Worm (Caenorhabditis elegans) whole organism, mixed stage, embryonic: ENCODE data around the gene lip-1.
A peak's percentile ranks its signal among the peaks of the same experiment; 100 is the strongest.

ENCODE experiments used
- M03D4.4 ChIP-seq: sonication (generic microtip); optimal IDR thresholded peaks from 2 replicates; lab custom pipeline; 2017; ENCODE audit warnings: mild to moderate bottlenecking, missing genetic modification characterization, missing compliant biosample characterization
- bed-3 ChIP-seq: fragments of 200-800 bp; sonication (Bioruptor generic); optimal IDR thresholded peaks from 3 replicates; lab custom pipeline; 2018; ENCODE audit warnings: mild to moderate bottlenecking, missing genetic modification characterization, moderate library complexity, missing compliant biosample characterization
- blmp-1 ChIP-seq: fragments of 150-350 bp; optimal IDR thresholded peaks from 2 replicates; lab custom pipeline; 2014; ENCODE audit warnings: missing biosample characterization, missing genetic modification characterization
- ceh-39 ChIP-seq: fragments of 150-350 bp; optimal IDR thresholded peaks from 2 replicates; lab custom pipeline; 2014; ENCODE audit warnings: missing biosample characterization, missing genetic modification characterization
- ceh-43 ChIP-seq: fragments of 200-800 bp; sonication (Bioruptor generic); optimal IDR thresholded peaks from 2 replicates; lab custom pipeline; 2018; ENCODE audit warnings: mild to moderate bottlenecking, missing genetic modification characterization, moderate library complexity, missing compliant biosample characterization
- ceh-83 ChIP-seq: fragments of 200-800 bp; sonication (Bioruptor generic); optimal IDR thresholded peaks from 2 replicates; lab custom pipeline; 2018; ENCODE audit warnings: mild to moderate bottlenecking, missing genetic modification characterization, missing compliant biosample characterization
- ces-1 ChIP-seq: fragments of 150-350 bp; optimal IDR thresholded peaks from 2 replicates; lab custom pipeline; 2014; ENCODE audit warnings: missing biosample characterization, missing genetic modification reagents, missing genetic modification characterization
- cnd-1 ChIP-seq: fragments of 200-800 bp; sonication (Bioruptor generic); optimal IDR thresholded peaks from 2 replicates; lab custom pipeline; 2018; ENCODE audit warnings: mild to moderate bottlenecking, missing genetic modification characterization, missing compliant biosample characterization
- drap-1 ChIP-seq: fragments of 200-800 bp; sonication (Bioruptor generic); optimal IDR thresholded peaks from 3 replicates; lab custom pipeline; 2018; ENCODE audit warnings: mild to moderate bottlenecking, missing genetic modification characterization, missing compliant biosample characterization
- elt-1 ChIP-seq: sonication (generic microtip); optimal IDR thresholded peaks from 2 replicates; lab custom pipeline; 2017; ENCODE audit warnings: missing genetic modification characterization, mild to moderate bottlenecking, missing compliant biosample characterization, antibody characterized with exemption, moderate library complexity, borderline replicate concordance; ENCODE audit not compliant: insufficient read depth
- elt-3 ChIP-seq: fragments of 150-350 bp; optimal IDR thresholded peaks from 2 replicates; lab custom pipeline; 2014; ENCODE audit warnings: missing biosample characterization, missing genetic modification characterization
- flh-1 ChIP-seq: fragments of 200-800 bp; sonication (Bioruptor generic); optimal IDR thresholded peaks from 2 replicates; lab custom pipeline; 2018; ENCODE audit warnings: mild to moderate bottlenecking, missing genetic modification characterization, moderate library complexity, missing compliant biosample characterization
- ham-2 ChIP-seq: fragments of 200-800 bp; sonication (Bioruptor generic); optimal IDR thresholded peaks from 2 replicates; lab custom pipeline; 2018; ENCODE audit warnings: mild to moderate bottlenecking, missing genetic modification characterization, missing compliant biosample characterization
- hlh-1 ChIP-seq: fragments of 150-350 bp; optimal IDR thresholded peaks from 2 replicates; lab custom pipeline; 2014; ENCODE audit warnings: missing biosample characterization, missing genetic modification reagents, missing genetic modification characterization
- lin-13 ChIP-seq: fragments of 150-350 bp; optimal IDR thresholded peaks from 2 replicates; lab custom pipeline; 2014; ENCODE audit warnings: missing biosample characterization, missing genetic modification characterization
- lin-32 ChIP-seq: fragments of 200-800 bp; sonication (Bioruptor generic); optimal IDR thresholded peaks from 2 replicates; lab custom pipeline; 2018; ENCODE audit warnings: mild to moderate bottlenecking, missing genetic modification characterization, missing compliant biosample characterization
- lsy-2 ChIP-seq: fragments of 150-350 bp; optimal IDR thresholded peaks from 2 replicates; lab custom pipeline; 2014; ENCODE audit warnings: missing biosample characterization, missing genetic modification characterization
- mab-5 ChIP-seq: fragments of 150-350 bp; optimal IDR thresholded peaks from 2 replicates; lab custom pipeline; 2014; ENCODE audit warnings: missing biosample characterization, missing genetic modification characterization
- mep-1 ChIP-seq: fragments of 150-350 bp; optimal IDR thresholded peaks from 2 replicates; lab custom pipeline; 2017; ENCODE audit warnings: missing biosample characterization, missing genetic modification reagents, missing genetic modification characterization, inconsistent platforms
- mls-2 ChIP-seq: sonication (generic microtip); optimal IDR thresholded peaks from 2 replicates; lab custom pipeline; 2016; ENCODE audit warnings: mild to moderate bottlenecking, missing genetic modification characterization, moderate library complexity, missing compliant biosample characterization
- nhr-12 ChIP-seq: fragments of 150-350 bp; optimal IDR thresholded peaks from 2 replicates; lab custom pipeline; 2014; ENCODE audit warnings: missing biosample characterization, missing genetic modification characterization
- nhr-2 ChIP-seq: fragments of 150-350 bp; optimal IDR thresholded peaks from 2 replicates; lab custom pipeline; 2014; ENCODE audit warnings: missing biosample characterization, missing genetic modification characterization
- nhr-237 ChIP-seq: fragments of 150-350 bp; optimal IDR thresholded peaks from 2 replicates; lab custom pipeline; 2014; ENCODE audit warnings: missing biosample characterization, missing genetic modification characterization
- nhr-28 ChIP-seq: fragments of 150-350 bp; optimal IDR thresholded peaks from 2 replicates; lab custom pipeline; 2014; ENCODE audit warnings: missing biosample characterization, missing genetic modification characterization
- nhr-76 ChIP-seq: sonication (generic microtip); optimal IDR thresholded peaks from 2 replicates; lab custom pipeline; 2017; ENCODE audit warnings: missing biosample characterization, missing genetic modification characterization
- pha-4 ChIP-seq: fragments of 150-350 bp; optimal IDR thresholded peaks from 2 replicates; lab custom pipeline; 2018; ENCODE audit warnings: missing biosample characterization, missing genetic modification reagents, missing genetic modification characterization
- sem-2 ChIP-seq: fragments of 200-800 bp; sonication (Bioruptor generic); optimal IDR thresholded peaks from 2 replicates; lab custom pipeline; 2018; ENCODE audit warnings: mild to moderate bottlenecking, missing genetic modification characterization, missing compliant biosample characterization
- snpc-4 ChIP-seq: fragments of 150-350 bp; optimal IDR thresholded peaks from 2 replicates; lab custom pipeline; 2014; ENCODE audit warnings: missing biosample characterization, missing genetic modification characterization
- sptf-1 ChIP-seq: sonication (generic microtip); optimal IDR thresholded peaks from 2 replicates; lab custom pipeline; 2017; ENCODE audit warnings: mild to moderate bottlenecking, missing genetic modification characterization, moderate library complexity, missing compliant biosample characterization
- tbx-8 ChIP-seq: fragments of 200-800 bp; sonication (Bioruptor generic); optimal IDR thresholded peaks from 2 replicates; lab custom pipeline; 2018; ENCODE audit warnings: mild to moderate bottlenecking, missing genetic modification characterization, moderate library complexity, missing compliant biosample characterization
- unc-120 ChIP-seq: sonication (generic microtip); optimal IDR thresholded peaks from 2 replicates; lab custom pipeline; 2017; ENCODE audit warnings: missing genetic modification characterization, missing compliant biosample characterization; ENCODE audit not compliant: poor library complexity, severe bottlenecking
- unc-39 ChIP-seq: fragments of 150-350 bp; optimal IDR thresholded peaks from 2 replicates; lab custom pipeline; 2014; ENCODE audit warnings: missing biosample characterization, missing genetic modification characterization
- unc-62 ChIP-seq: fragments of 150-350 bp; optimal IDR thresholded peaks from 2 replicates; lab custom pipeline; 2014; ENCODE audit warnings: missing biosample characterization, missing genetic modification reagents, missing genetic modification characterization
- zip-8 ChIP-seq: fragments of 150-350 bp; optimal IDR thresholded peaks from 2 replicates; lab custom pipeline; 2014; ENCODE audit warnings: missing biosample characterization, missing genetic modification characterization
- ztf-11 ChIP-seq: fragments of 150-350 bp; optimal IDR thresholded peaks from 2 replicates; lab custom pipeline; 2014; ENCODE audit warnings: missing biosample characterization, missing genetic modification characterization

The lip-1 gene

ce11 chrIV:6806475-6807063, 36.2 kb upstream of the lip-1 start, which contains the start of gene C17H12.10:
Gene C17H12.10 (plus strand): TSS chrIV:6806799.
- TF ChIP-seq cnd-1 (tag; lab: Kevin White, UChicago) (no peak), ces-1 (GFP tag; lab: Kevin White, UChicago) (peak; percentile 84), drap-1 (GFP tag; lab: Kevin White, UChicago) (no peak)

- TF ChIP-seq ceh-83 (GFP tag; lab: Kevin White, UChicago) (no peak), nhr-237 (tag; lab: Kevin White, UChicago) (no peak), ces-1 (GFP tag; lab: Kevin White, UChicago) (peak; percentile 63), lin-32 (GFP tag; lab: Kevin White, UChicago) (no peak), flh-1 (GFP tag; lab: Kevin White, UChicago) (no peak), drap-1 (GFP tag; lab: Kevin White, UChicago) (peak; percentile 27), sem-2 (GFP tag; lab: Kevin White, UChicago) (no peak), M03D4.4 (no peak), nhr-28 (no peak), mls-2 (tag; lab: Kevin White, UChicago) (no peak), tbx-8 (GFP tag; lab: Kevin White, UChicago) (no peak), mab-5 (tag; lab: Kevin White, UChicago) (no peak), ham-2 (GFP tag; lab: Kevin White, UChicago) (peak; percentile 54), ceh-43 (no peak), elt-1 (no peak), nhr-12 (tag; lab: Kevin White, UChicago) (no peak), unc-62 (GFP tag; lab: Kevin White, UChicago) (no peak), unc-39 (tag; lab: Kevin White, UChicago) (no peak), elt-3 (tag; lab: Kevin White, UChicago) (no peak), sptf-1 (peak; percentile 6), snpc-4 (tag; lab: Kevin White, UChicago) (no peak), mep-1 (peak; percentile 20), nhr-2 (tag; lab: Kevin White, UChicago) (no peak), ceh-39 (tag; lab: Kevin White, UChicago) (no peak), nhr-76 (no peak), unc-120 (tag; lab: Kevin White, UChicago) (no peak), cnd-1 (tag; lab: Kevin White, UChicago) (no peak), blmp-1 (tag; lab: Kevin White, UChicago) (no peak), ztf-11 (tag; lab: Kevin White, UChicago) (no peak), zip-8 (tag; lab: Kevin White, UChicago) (no peak), pha-4 (tag; lab: Kevin White, UChicago) (no peak), hlh-1 (no peak), lin-13 (no peak), bed-3 (GFP tag; lab: Kevin White, UChicago) (no peak), lsy-2 (no peak)
These were observed 33.0 kb upstream of the lip-1 start for ce11 chrIV:6809756-6810155.

- TF ChIP-seq elt-1 (no peak), nhr-12 (tag; lab: Kevin White, UChicago) (no peak), mep-1 (no peak), ceh-39 (tag; lab: Kevin White, UChicago) (no peak), blmp-1 (tag; lab: Kevin White, UChicago) (no peak), tbx-8 (GFP tag; lab: Kevin White, UChicago) (no peak), hlh-1 (no peak), sem-2 (GFP tag; lab: Kevin White, UChicago) (no peak)
These were observed 30.9 kb upstream of the lip-1 start, which contains the start of gene ceh-48 for ce11 chrIV:6811808-6812207. Gene ceh-48 (plus strand): TSS chrIV:6812108.

ce11 chrIV:6817554-6817953, 25.2 kb upstream of the lip-1 start, which contains the start of gene C17H12.5:
Gene C17H12.5 (minus strand): TSS chrIV:6817654.
- no peak for TF ChIP-seq mep-1
- no peak for TF ChIP-seq lin-32 (GFP tag; lab: Kevin White, UChicago)
- no peak for TF ChIP-seq elt-1
- no peak for TF ChIP-seq unc-39 (tag; lab: Kevin White, UChicago)
- no peak for TF ChIP-seq tbx-8 (GFP tag; lab: Kevin White, UChicago)
- no peak for TF ChIP-seq nhr-2 (tag; lab: Kevin White, UChicago)
- TF ChIP-seq lin-13 = no peak
- no peak for TF ChIP-seq ham-2 (GFP tag; lab: Kevin White, UChicago)
- no peak for TF ChIP-seq bed-3 (GFP tag; lab: Kevin White, UChicago)
- TF ChIP-seq sem-2 (GFP tag; lab: Kevin White, UChicago) = no peak
- TF ChIP-seq ztf-11 (tag; lab: Kevin White, UChicago) = no peak
- TF ChIP-seq elt-3 (tag; lab: Kevin White, UChicago) = no peak
- no peak for TF ChIP-seq lsy-2
